Fruit fly (Drosophila melanogaster) whole organism, embryonic: ENCODE data around the gene Sr-CI.

Experiments used
- Adf1 ChIP-seq: fragments of 200-800 bp; sonication (Bioruptor generic); IDR thresholded peaks from 2 replicates; pipeline ENCODE4 v1.3.6; 2022; ENCODE audit warnings: missing biosample characterization, missing genetic modification characterization
- Atf3 ChIP-seq: fragments of 200-800 bp; sonication (Bioruptor generic); optimal IDR thresholded peaks from 3 replicates; lab custom pipeline; 2016; ENCODE audit warnings: missing biosample characterization, missing genetic modification characterization
- CG11560 ChIP-seq: fragments of 200-800 bp; sonication (Bioruptor generic); IDR thresholded peaks from 3 replicates; pipeline ENCODE4 v1.3.6; 2022; ENCODE audit warnings: missing biosample characterization, missing genetic modification characterization
- CG11723 ChIP-seq: fragments of 200-800 bp; sonication (Bioruptor generic); optimal IDR thresholded peaks from 2 replicates; lab custom pipeline; 2017; ENCODE audit warnings: missing biosample characterization, mild to moderate bottlenecking, missing genetic modification characterization
- CG14860 ChIP-seq: fragments of 200-800 bp; sonication (Bioruptor generic); IDR thresholded peaks from 3 replicates; pipeline ENCODE4 v1.3.6; 2022; ENCODE audit warnings: missing biosample characterization, missing genetic modification characterization; ENCODE audit not compliant: partially characterized antibody
- CG15011 ChIP-seq: fragments of 200-800 bp; sonication (Bioruptor generic); optimal IDR thresholded peaks from 3 replicates; lab custom pipeline; 2018; ENCODE audit warnings: missing biosample characterization, mild to moderate bottlenecking, missing genetic modification characterization
- CG17361 ChIP-seq: fragments of 200-800 bp; sonication (Bioruptor generic); IDR thresholded peaks from 3 replicates; pipeline ENCODE4 v1.3.6; 2022; ENCODE audit warnings: missing biosample characterization, missing genetic modification characterization
- CG2202 ChIP-seq: fragments of 200-800 bp; sonication (Bioruptor generic); optimal IDR thresholded peaks from 2 replicates; lab custom pipeline; 2018; ENCODE audit warnings: missing biosample characterization, mild to moderate bottlenecking, missing genetic modification characterization
- CG31388 ChIP-seq: fragments of 200-800 bp; sonication (Bioruptor generic); optimal IDR thresholded peaks from 2 replicates; lab custom pipeline; 2016; ENCODE audit warnings: missing biosample characterization, missing genetic modification characterization
- CG3281 ChIP-seq: fragments of 200-800 bp; sonication (Bioruptor generic); optimal IDR thresholded peaks from 3 replicates; lab custom pipeline; 2017; ENCODE audit warnings: missing biosample characterization, mild to moderate bottlenecking, missing genetic modification characterization
- CG33213 ChIP-seq: fragments of 200-800 bp; sonication (Bioruptor generic); optimal IDR thresholded peaks from 3 replicates; lab custom pipeline; 2016; ENCODE audit warnings: missing biosample characterization, missing genetic modification characterization
- CG6813 ChIP-seq: fragments of 200-800 bp; sonication (Bioruptor generic); optimal IDR thresholded peaks from 2 replicates; lab custom pipeline; 2017; ENCODE audit warnings: missing biosample characterization, missing genetic modification characterization, mild to moderate bottlenecking, moderate library complexity, missing genetic modification reagents
- CG7963 ChIP-seq: fragments of 200-800 bp; sonication (Bioruptor generic); IDR thresholded peaks from 3 replicates; pipeline ENCODE4 v1.3.6; 2022; ENCODE audit warnings: missing biosample characterization, missing genetic modification characterization; ENCODE audit not compliant: partially characterized antibody
- CG8765 ChIP-seq: fragments of 200-800 bp; sonication (Bioruptor generic); IDR thresholded peaks from 2 replicates; pipeline ENCODE4 v1.3.6; 2022; ENCODE audit warnings: missing biosample characterization, missing genetic modification characterization
- CkIIα-i1 ChIP-seq: fragments of 200-800 bp; sonication (Bioruptor generic); IDR thresholded peaks from 2 replicates; pipeline ENCODE4 v1.3.6; 2022; ENCODE audit warnings: missing biosample characterization, missing genetic modification characterization
- CoRest ChIP-seq: fragments of 200-800 bp; sonication (Bioruptor generic); optimal IDR thresholded peaks from 3 replicates; lab custom pipeline; 2018; ENCODE audit warnings: missing biosample characterization, mild to moderate bottlenecking, missing genetic modification characterization, moderate library complexity
- HHEX ChIP-seq: fragments of 200-800 bp; sonication (Bioruptor generic); optimal IDR thresholded peaks from 3 replicates; lab custom pipeline; 2017; ENCODE audit warnings: missing biosample characterization, mild to moderate bottlenecking, missing genetic modification characterization, missing genetic modification reagents
- MBD-R2 ChIP-seq: fragments of 200-800 bp; sonication (Bioruptor generic); IDR thresholded peaks from 2 replicates; pipeline ENCODE4 v1.3.6; 2022; ENCODE audit warnings: missing biosample characterization, missing genetic modification characterization
- Nf-YB ChIP-seq: fragments of 200-800 bp; sonication (Bioruptor generic); optimal IDR thresholded peaks from 3 replicates; lab custom pipeline; 2019; ENCODE audit warnings: missing biosample characterization, mild to moderate bottlenecking, missing genetic modification characterization, moderate library complexity
- Optix ChIP-seq: fragments of 200-800 bp; sonication (Bioruptor generic); IDR thresholded peaks from 3 replicates; pipeline ENCODE4 v1.3.6; 2022; ENCODE audit warnings: missing biosample characterization, missing genetic modification characterization
- Rx ChIP-seq: fragments of 200-800 bp; sonication (Bioruptor generic); IDR thresholded peaks from 2 replicates; pipeline ENCODE4 v1.3.6; 2022; ENCODE audit warnings: missing biosample characterization, missing genetic modification characterization
- Side ChIP-seq: fragments of 200-800 bp; sonication (Bioruptor generic); optimal IDR thresholded peaks from 2 replicates; lab custom pipeline; 2016; ENCODE audit warnings: missing biosample characterization, missing genetic modification characterization
- Sox100B ChIP-seq: fragments of 200-800 bp; sonication (Bioruptor generic); optimal IDR thresholded peaks from 3 replicates; lab custom pipeline; 2018; ENCODE audit warnings: missing biosample characterization, mild to moderate bottlenecking, missing genetic modification characterization
- Stat92E ChIP-seq, 3 experiments: fragments of >200 bp in 2 of 3; fragments of 200-800 bp in 1 of 3; sonication (Bioruptor generic) in 1 of 3; optimal IDR thresholded peaks; 2 replicates each; lab custom pipeline; 2017 to 2019; ENCODE audit warnings: missing biosample characterization in 3 of 3, missing genetic modification characterization in 3 of 3, mild to moderate bottlenecking in 1 of 3, moderate library complexity in 1 of 3
- Xrp1 ChIP-seq: fragments of 200-800 bp; sonication (Bioruptor generic); IDR thresholded peaks from 2 replicates; pipeline ENCODE4 v1.3.6; 2022; ENCODE audit warnings: missing biosample characterization, missing genetic modification characterization
- ara ChIP-seq: fragments of 200-800 bp; sonication (Bioruptor generic); IDR thresholded peaks from 2 replicates; pipeline ENCODE4 v1.3.6; 2022; ENCODE audit warnings: missing biosample characterization, missing genetic modification characterization
- cato ChIP-seq: fragments of 200-800 bp; sonication (Bioruptor generic); optimal IDR thresholded peaks from 2 replicates; lab custom pipeline; 2016; ENCODE audit warnings: missing biosample characterization, missing genetic modification characterization, borderline replicate concordance
- cwo ChIP-seq: fragments of 200-800 bp; sonication (Bioruptor generic); optimal IDR thresholded peaks from 3 replicates; lab custom pipeline; 2017; ENCODE audit warnings: missing biosample characterization, missing genetic modification characterization, mild to moderate bottlenecking, moderate library complexity, missing genetic modification reagents
- dan ChIP-seq: fragments of 200-800 bp; sonication (Bioruptor generic); IDR thresholded peaks from 2 replicates; pipeline ENCODE4 v1.3.6; 2022; ENCODE audit warnings: missing biosample characterization, missing genetic modification characterization
- dimm ChIP-seq: fragments of 200-800 bp; sonication (Bioruptor generic); IDR thresholded peaks from 2 replicates; pipeline ENCODE4 v1.3.6; 2022; ENCODE audit warnings: missing biosample characterization, missing genetic modification characterization
- dysf ChIP-seq: fragments of 200-800 bp; sonication (Bioruptor generic); IDR thresholded peaks from 3 replicates; pipeline ENCODE4 v1.3.6; 2022; ENCODE audit warnings: missing biosample characterization, missing genetic modification characterization
- emc ChIP-seq: fragments of 200-800 bp; sonication (Bioruptor generic); optimal IDR thresholded peaks from 2 replicates; lab custom pipeline; 2016; ENCODE audit warnings: missing biosample characterization, missing genetic modification characterization
- ems ChIP-seq: fragments of 200-800 bp; sonication (Bioruptor generic); optimal IDR thresholded peaks from 3 replicates; lab custom pipeline; 2016; ENCODE audit warnings: missing biosample characterization, missing genetic modification characterization
- exex ChIP-seq: fragments of 200-800 bp; sonication (Bioruptor generic); optimal IDR thresholded peaks from 4 replicates; lab custom pipeline; 2018; ENCODE audit warnings: missing biosample characterization, mild to moderate bottlenecking, missing genetic modification characterization, moderate library complexity
- fd64A ChIP-seq: fragments of 200-800 bp; sonication (Bioruptor generic); optimal IDR thresholded peaks from 3 replicates; lab custom pipeline; 2018; ENCODE audit warnings: missing biosample characterization, mild to moderate bottlenecking, missing genetic modification characterization
- h ChIP-seq: fragments of >200 bp; optimal IDR thresholded peaks from 2 replicates; lab custom pipeline; 2017
- hkb ChIP-seq, 2 experiments: fragments of 200-800 bp in 1 of 2; fragments of >200 bp in 1 of 2; sonication (Bioruptor generic) in 1 of 2; IDR thresholded peaks in 1 of 2; optimal IDR thresholded peaks in 1 of 2; 2 replicates each; pipeline versions ENCODE4 v1.3.6 to Lab custom; 2017 to 2022; ENCODE audit warnings: missing biosample characterization in 1 of 2, missing genetic modification characterization in 1 of 2
- ind ChIP-seq: fragments of 200-800 bp; sonication (Bioruptor generic); optimal IDR thresholded peaks from 3 replicates; lab custom pipeline; 2016; ENCODE audit warnings: missing biosample characterization, missing genetic modification characterization
- ken ChIP-seq: fragments of 200-800 bp; sonication (Bioruptor generic); IDR thresholded peaks from 3 replicates; pipeline ENCODE4 v1.3.6; 2022; ENCODE audit warnings: missing biosample characterization, missing genetic modification characterization
- nau ChIP-seq: fragments of 200-800 bp; sonication (Bioruptor generic); optimal IDR thresholded peaks from 3 replicates; lab custom pipeline; 2017; ENCODE audit warnings: missing biosample characterization, mild to moderate bottlenecking, missing genetic modification characterization, missing genetic modification reagents
- pho ChIP-seq: fragments of 200-800 bp; sonication (Bioruptor generic); optimal IDR thresholded peaks from 2 replicates; lab custom pipeline; 2016; ENCODE audit warnings: missing biosample characterization, missing genetic modification characterization
- pum ChIP-seq: fragments of 200-800 bp; sonication (Bioruptor generic); optimal IDR thresholded peaks from 2 replicates; lab custom pipeline; 2016; ENCODE audit warnings: missing biosample characterization, missing genetic modification characterization
- repo ChIP-seq: fragments of 200-800 bp; sonication (Bioruptor generic); optimal IDR thresholded peaks from 2 replicates; lab custom pipeline; 2016; ENCODE audit warnings: missing biosample characterization, missing genetic modification characterization
- rib ChIP-seq: fragments of 200-800 bp; sonication (Bioruptor generic); IDR thresholded peaks from 2 replicates; pipeline ENCODE4 v1.3.6; 2022; ENCODE audit warnings: missing biosample characterization, missing genetic modification characterization
- sima ChIP-seq: fragments of 200-800 bp; sonication (Bioruptor generic); optimal IDR thresholded peaks from 2 replicates; lab custom pipeline; 2016; ENCODE audit warnings: missing biosample characterization, missing genetic modification characterization
- slou ChIP-seq: fragments of 200-800 bp; sonication (Bioruptor generic); optimal IDR thresholded peaks from 3 replicates; lab custom pipeline; 2016; ENCODE audit warnings: missing biosample characterization, missing genetic modification characterization
- stwl ChIP-seq: fragments of 200-800 bp; sonication (Bioruptor generic); optimal IDR thresholded peaks from 3 replicates; lab custom pipeline; 2018; ENCODE audit warnings: missing biosample characterization, mild to moderate bottlenecking, missing genetic modification characterization, moderate library complexity
- tap ChIP-seq: fragments of 200-800 bp; optimal IDR thresholded peaks from 3 replicates; lab custom pipeline; 2019; ENCODE audit warnings: missing biosample characterization, mild to moderate bottlenecking, missing genetic modification characterization, moderate library complexity
- tin ChIP-seq: fragments of 200-800 bp; sonication (Bioruptor generic); optimal IDR thresholded peaks from 3 replicates; lab custom pipeline; 2016; ENCODE audit warnings: missing biosample characterization, missing genetic modification characterization
- wek ChIP-seq: fragments of 200-800 bp; sonication (Bioruptor generic); optimal IDR thresholded peaks from 3 replicates; lab custom pipeline; 2018; ENCODE audit warnings: missing biosample characterization, mild to moderate bottlenecking, missing genetic modification characterization, moderate library complexity

The Sr-CI gene

DNA sequence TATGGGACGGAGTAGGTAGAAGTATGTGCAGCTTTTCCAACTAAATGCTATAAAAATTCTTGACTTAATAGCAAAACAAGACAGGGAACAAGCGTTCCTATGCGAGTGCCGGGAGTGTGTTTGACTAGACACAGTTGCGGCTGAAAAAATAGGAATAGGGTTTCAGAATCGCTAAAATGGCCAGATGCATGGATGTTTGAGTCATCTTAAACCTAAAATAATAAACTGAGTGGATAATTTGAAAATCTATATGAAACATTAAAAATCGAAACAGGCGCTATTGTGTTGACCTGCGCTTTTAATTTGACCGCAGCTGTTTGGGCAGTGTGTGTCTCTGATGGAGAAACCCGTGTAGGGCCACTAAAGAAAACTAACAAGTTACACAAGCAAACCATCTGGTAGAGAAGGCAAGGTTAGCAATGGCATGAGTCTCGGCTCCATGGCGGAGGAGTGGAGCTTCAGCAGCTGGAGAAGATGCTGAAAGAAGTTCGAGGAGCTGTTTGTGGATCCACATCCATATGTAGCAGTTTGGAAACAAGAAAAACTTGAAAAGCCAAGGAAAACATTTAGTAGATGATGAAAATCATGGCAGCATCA, 27.7 kb upstream of the Sr-CI start (continued):
- TF ChIP-seq Side (peak; percentile 77), MBD-R2 (GFP tag; lab: Robert Waterston, UW) (peak; percentile 27; the same call in 1 of the 2 replicates), CG3281 (GFP tag; lab: Kevin White, UChicago) (peak; percentile 54), cwo (peak; percentile 67), CkIIα-i1 (GFP tag; lab: Robert Waterston, UW) (no peak), nau (GFP tag; lab: Kevin White, UChicago) (peak; percentile 72), ems (peak; percentile 74), Stat92E (GFP tag; optimal IDR thresholded peaks at IDR 0.05; lab: Kevin White, UChicago) (peak in 1 of 3 experiments; percentile 11), Xrp1 (peak; percentile 88), CG2202 (tag; lab: Kevin White, UChicago) (peak; percentile 11), pum (GFP tag; lab: Kevin White, UChicago) (peak; percentile 62), tap (tag; lab: Kevin White, UChicago) (peak; percentile 63), Sox100B (peak; percentile 43), CG11723 (GFP tag; lab: Kevin White, UChicago) (peak; percentile 27), rib (peak; percentile 59), CG14860 (GFP tag; lab: Robert Waterston, UW) (no peak), CG6813 (GFP tag; lab: Kevin White, UChicago) (peak; percentile 50), repo (GFP tag; lab: Kevin White, UChicago) (peak; percentile 63), CG17361 (GFP tag; lab: Robert Waterston, UW) (peak; percentile 72; the same call in 2 of the 3 replicates), emc (GFP tag; lab: Kevin White, UChicago) (no peak), dysf (GFP tag; lab: Robert Waterston, UW) (peak; percentile 89), Rx (GFP tag; lab: Robert Waterston, UW) (peak; percentile 66), exex (no peak), sima (GFP tag; lab: Kevin White, UChicago) (no peak), cato (peak; percentile 75), CG7963 (GFP tag; lab: Robert Waterston, UW) (no peak), dimm (peak; percentile 60), h (no peak), Atf3 (peak; percentile 66), HHEX (GFP tag; lab: Kevin White, UChicago) (peak; percentile 75), hkb (optimal IDR thresholded peaks at IDR 0.05; lab: Kevin White, UChicago) (no peak), hkb (GFP tag; IDR thresholded peaks at IDR 0.05; lab: Robert Waterston, UW) (peak; percentile 76), CG8765 (GFP tag; lab: Robert Waterston, UW) (no peak), Nf-YB (no peak), CG15011 (peak; percentile 2), slou (GFP tag; lab: Kevin White, UChicago) (peak; percentile 55), CG11560 (tag; lab: Robert Waterston, UW) (0 out of 3 replicates have a peak, but pooled peaks have one; percentile 38), fd64A (GFP tag; lab: Kevin White, UChicago) (peak; percentile 19), pho (GFP tag; lab: Kevin White, UChicago) (peak; percentile 42), Optix (GFP tag; lab: Robert Waterston, UW) (peak; percentile 85), stwl (tag; lab: Kevin White, UChicago) (no peak), CG31388 (GFP tag; lab: Kevin White, UChicago) (peak; percentile 27), CG33213 (GFP tag; lab: Kevin White, UChicago) (peak; percentile 51), dan (no peak), Adf1 (GFP tag; lab: Robert Waterston, UW) (no peak), wek (GFP tag; lab: Kevin White, UChicago) (no peak), ind (GFP tag; lab: Kevin White, UChicago) (peak; percentile 74), CoRest (peak; percentile 67), tin (GFP tag; lab: Kevin White, UChicago) (peak; percentile 64), ken (peak; percentile 84), ara (GFP tag; lab: Robert Waterston, UW) (peak; percentile 82)
